Fruit fly (Drosophila melanogaster) whole organism, embryonic: ENCODE results near the gene Ant2.

ENCODE experiments used
- CG10431 ChIP-seq: fragments of 200-800 bp; sonication (Bioruptor generic); optimal IDR thresholded peaks from 3 replicates; lab custom pipeline; 2018; ENCODE audit warnings: missing biosample characterization, mild to moderate bottlenecking, missing genetic modification characterization
- CG11696 ChIP-seq: fragments of 200-800 bp; sonication (Bioruptor generic); IDR thresholded peaks from 2 replicates; pipeline ENCODE4 v1.3.6; 2022; ENCODE audit warnings: missing biosample characterization, missing genetic modification characterization
- CG12071 ChIP-seq: fragments of 200-800 bp; sonication (Bioruptor generic); optimal IDR thresholded peaks from 3 replicates; lab custom pipeline; 2018; ENCODE audit warnings: missing biosample characterization, mild to moderate bottlenecking, missing genetic modification characterization
- CG12155 ChIP-seq: fragments of 200-800 bp; sonication (Bioruptor generic); optimal IDR thresholded peaks from 3 replicates; lab custom pipeline; 2016; ENCODE audit warnings: missing biosample characterization, missing genetic modification characterization
- CG1233 ChIP-seq: fragments of 200-800 bp; sonication (Bioruptor generic); optimal IDR thresholded peaks from 4 replicates; lab custom pipeline; 2018; ENCODE audit warnings: missing biosample characterization, mild to moderate bottlenecking, missing genetic modification characterization
- CG13775 ChIP-seq: fragments of 200-800 bp; sonication (Bioruptor generic); optimal IDR thresholded peaks from 3 replicates; lab custom pipeline; 2017; ENCODE audit warnings: missing biosample characterization, mild to moderate bottlenecking, missing genetic modification characterization
- CG14710 ChIP-seq: fragments of 200-800 bp; sonication (Bioruptor generic); optimal IDR thresholded peaks from 3 replicates; lab custom pipeline; 2019; ENCODE audit warnings: missing biosample characterization, mild to moderate bottlenecking, missing genetic modification characterization, moderate library complexity
- CG14860 ChIP-seq: fragments of 200-800 bp; sonication (Bioruptor generic); IDR thresholded peaks from 3 replicates; pipeline ENCODE4 v1.3.6; 2022; ENCODE audit warnings: missing biosample characterization, missing genetic modification characterization; ENCODE audit not compliant: partially characterized antibody
- CG14965 ChIP-seq: fragments of 200-800 bp; sonication (Bioruptor generic); optimal IDR thresholded peaks from 2 replicates; lab custom pipeline; 2016; ENCODE audit warnings: missing biosample characterization, missing genetic modification characterization, borderline replicate concordance
- CG1529 ChIP-seq: fragments of 200-800 bp; sonication (Bioruptor generic); optimal IDR thresholded peaks from 3 replicates; lab custom pipeline; 2018; ENCODE audit warnings: missing biosample characterization, missing genetic modification characterization
- CG17912 ChIP-seq: fragments of 200-800 bp; sonication (Bioruptor generic); optimal IDR thresholded peaks from 2 replicates; lab custom pipeline; 2018; ENCODE audit warnings: missing biosample characterization, mild to moderate bottlenecking, missing genetic modification characterization
- CG3065 ChIP-seq: fragments of 200-800 bp; sonication (Bioruptor generic); optimal IDR thresholded peaks from 2 replicates; lab custom pipeline; 2016; ENCODE audit warnings: missing biosample characterization, missing genetic modification characterization
- CG31224 ChIP-seq: fragments of 200-800 bp; sonication (Bioruptor generic); IDR thresholded peaks from 2 replicates; pipeline ENCODE4 v1.3.6; 2022; ENCODE audit warnings: missing biosample characterization, missing genetic modification characterization
- CG32767 ChIP-seq: fragments of 200-800 bp; sonication (Bioruptor generic); IDR thresholded peaks from 2 replicates; pipeline ENCODE4 v1.3.6; 2022; ENCODE audit warnings: missing biosample characterization, missing genetic modification characterization
- CG3847 ChIP-seq: fragments of 200-800 bp; sonication (Bioruptor generic); IDR thresholded peaks from 2 replicates; pipeline ENCODE4 v1.3.6; 2022; ENCODE audit warnings: missing biosample characterization, missing genetic modification characterization
- CG4360 ChIP-seq: fragments of 200-800 bp; sonication (Bioruptor generic); IDR thresholded peaks from 2 replicates; pipeline ENCODE4 v1.3.6; 2022; ENCODE audit warnings: missing biosample characterization, missing genetic modification characterization
- CG7556 ChIP-seq: fragments of 200-800 bp; sonication (Bioruptor generic); optimal IDR thresholded peaks from 2 replicates; lab custom pipeline; 2017; ENCODE audit warnings: missing biosample characterization, mild to moderate bottlenecking, missing genetic modification characterization
- CG8944 ChIP-seq: fragments of 200-800 bp; sonication (Bioruptor generic); optimal IDR thresholded peaks from 3 replicates; lab custom pipeline; 2016; ENCODE audit warnings: missing biosample characterization, missing genetic modification characterization
- E2f2 ChIP-seq: fragments of 200-800 bp; sonication (Bioruptor generic); IDR thresholded peaks from 2 replicates; pipeline ENCODE4 v1.3.6; 2022; ENCODE audit warnings: missing biosample characterization, missing genetic modification characterization
- Eip74EF ChIP-seq, 2 experiments: fragments of 200-800 bp in 1 of 2; fragments of >200 bp in 1 of 2; sonication (Bioruptor generic) in 1 of 2; optimal IDR thresholded peaks; 2 replicates each; lab custom pipeline; 2017 to 2019; ENCODE audit warnings: missing biosample characterization in 2 of 2, missing genetic modification characterization in 2 of 2, mild to moderate bottlenecking in 1 of 2, moderate library complexity in 1 of 2
- HHEX ChIP-seq: fragments of 200-800 bp; sonication (Bioruptor generic); optimal IDR thresholded peaks from 3 replicates; lab custom pipeline; 2017; ENCODE audit warnings: missing biosample characterization, mild to moderate bottlenecking, missing genetic modification characterization, missing genetic modification reagents
- Hr3 ChIP-seq: fragments of 200-800 bp; sonication (Bioruptor generic); optimal IDR thresholded peaks from 3 replicates; lab custom pipeline; 2016; ENCODE audit warnings: missing biosample characterization, missing genetic modification characterization
- Jarid2 ChIP-seq: fragments of 200-800 bp; sonication (Bioruptor generic); optimal IDR thresholded peaks from 3 replicates; lab custom pipeline; 2017; ENCODE audit warnings: mild to moderate bottlenecking, missing biosample characterization, missing genetic modification reagents, missing genetic modification characterization
- Poxn ChIP-seq: fragments of 200-800 bp; sonication (Bioruptor generic); IDR thresholded peaks from 2 replicates; pipeline ENCODE4 v1.3.6; 2022; ENCODE audit warnings: missing biosample characterization, missing genetic modification characterization
- YL-1 ChIP-seq: fragments of 200-800 bp; sonication (Bioruptor generic); optimal IDR thresholded peaks from 3 replicates; lab custom pipeline; 2017; ENCODE audit warnings: missing biosample characterization, mild to moderate bottlenecking, missing genetic modification characterization
- aop ChIP-seq: fragments of 200-800 bp; sonication (Bioruptor generic); IDR thresholded peaks from 2 replicates; pipeline ENCODE4 v1.3.6; 2022; ENCODE audit warnings: missing biosample characterization, missing genetic modification characterization
- ara ChIP-seq: fragments of 200-800 bp; sonication (Bioruptor generic); IDR thresholded peaks from 2 replicates; pipeline ENCODE4 v1.3.6; 2022; ENCODE audit warnings: missing biosample characterization, missing genetic modification characterization
- ash1 ChIP-seq: fragments of 200-800 bp; sonication (Bioruptor generic); optimal IDR thresholded peaks from 2 replicates; lab custom pipeline; 2018; ENCODE audit warnings: missing biosample characterization, mild to moderate bottlenecking, missing genetic modification characterization
- cas ChIP-seq: fragments of 200-800 bp; sonication (Bioruptor generic); IDR thresholded peaks from 2 replicates; pipeline ENCODE4 v1.3.6; 2022; ENCODE audit warnings: missing biosample characterization, missing genetic modification characterization
- dati ChIP-seq: fragments of 200-800 bp; sonication (Bioruptor generic); IDR thresholded peaks from 2 replicates; pipeline ENCODE4 v1.3.6; 2022; ENCODE audit warnings: missing biosample characterization, missing genetic modification characterization
- dmrt99B ChIP-seq: fragments of 200-800 bp; sonication (Bioruptor generic); optimal IDR thresholded peaks from 2 replicates; lab custom pipeline; 2018; ENCODE audit warnings: missing biosample characterization, mild to moderate bottlenecking, missing genetic modification characterization, moderate library complexity
- emc ChIP-seq: fragments of 200-800 bp; sonication (Bioruptor generic); optimal IDR thresholded peaks from 2 replicates; lab custom pipeline; 2016; ENCODE audit warnings: missing biosample characterization, missing genetic modification characterization
- gce ChIP-seq: fragments of 200-800 bp; sonication (Bioruptor generic); IDR thresholded peaks from 3 replicates; pipeline ENCODE4 v1.3.6; 2022; ENCODE audit warnings: missing biosample characterization, missing genetic modification characterization
- lab ChIP-seq: fragments of 200-800 bp; sonication (Bioruptor generic); optimal IDR thresholded peaks from 3 replicates; lab custom pipeline; 2017; ENCODE audit warnings: missing biosample characterization, missing genetic modification characterization, mild to moderate bottlenecking, moderate library complexity, missing genetic modification reagents
- lbe ChIP-seq: fragments of 200-800 bp; sonication (Bioruptor generic); optimal IDR thresholded peaks from 2 replicates; lab custom pipeline; 2016; ENCODE audit warnings: missing biosample characterization, mild to moderate bottlenecking, missing genetic modification characterization
- lola ChIP-seq, 3 experiments: fragments of >200 bp in 2 of 3; fragments of 200-800 bp in 1 of 3; sonication (Bioruptor generic) in 1 of 3; optimal IDR thresholded peaks; 2 replicates each; lab custom pipeline; 2017 to 2019; ENCODE audit warnings: missing biosample characterization in 3 of 3, missing genetic modification characterization in 3 of 3, mild to moderate bottlenecking in 1 of 3, moderate library complexity in 1 of 3
- nom ChIP-seq: fragments of 200-800 bp; sonication (Bioruptor generic); optimal IDR thresholded peaks from 2 replicates; lab custom pipeline; 2017; ENCODE audit warnings: missing biosample characterization, missing genetic modification characterization, mild to moderate bottlenecking, moderate library complexity, missing genetic modification reagents
- pita ChIP-seq: fragments of 200-800 bp; sonication (Bioruptor generic); optimal IDR thresholded peaks from 2 replicates; lab custom pipeline; 2017; ENCODE audit warnings: missing biosample characterization, mild to moderate bottlenecking, missing genetic modification characterization
- sens ChIP-seq: fragments of 200-800 bp; sonication (Bioruptor generic); peaks from one replicate; lab custom pipeline; 2016; ENCODE audit warnings: missing biosample characterization, missing genetic modification characterization
- seq ChIP-seq: fragments of 200-800 bp; sonication (Bioruptor generic); IDR thresholded peaks from 2 replicates; pipeline ENCODE4 v1.3.6; 2022; ENCODE audit warnings: missing biosample characterization, missing genetic modification characterization
- sim ChIP-seq: fragments of 200-800 bp; sonication (Bioruptor generic); IDR thresholded peaks from 2 replicates; pipeline ENCODE4 v1.3.6; 2022; ENCODE audit warnings: missing biosample characterization, missing genetic modification characterization
- slp2 ChIP-seq: fragments of 200-800 bp; sonication (Bioruptor generic); optimal IDR thresholded peaks from 2 replicates; lab custom pipeline; 2016; ENCODE audit warnings: missing biosample characterization, missing genetic modification characterization
- sna ChIP-seq: fragments of 200-800 bp; sonication (Bioruptor generic); IDR thresholded peaks from 2 replicates; pipeline ENCODE4 v1.3.6; 2022; ENCODE audit warnings: missing biosample characterization, missing genetic modification characterization; ENCODE audit not compliant: partially characterized antibody
- tio ChIP-seq: fragments of 200-800 bp; sonication (Bioruptor generic); optimal IDR thresholded peaks from 2 replicates; lab custom pipeline; 2017; ENCODE audit warnings: missing biosample characterization, missing genetic modification characterization, inconsistent platforms
- tll ChIP-seq, 2 experiments: fragments of 200-800 bp in 1 of 2; fragments of >200 bp in 1 of 2; sonication (Bioruptor generic) in 1 of 2; optimal IDR thresholded peaks; 2 replicates each; lab custom pipeline; 2017 to 2019; ENCODE audit warnings: missing biosample characterization in 2 of 2, missing genetic modification characterization in 2 of 2, mild to moderate bottlenecking in 1 of 2, moderate library complexity in 1 of 2
- wdn ChIP-seq: fragments of 200-800 bp; sonication (Bioruptor generic); IDR thresholded peaks from 2 replicates; pipeline ENCODE4 v1.3.6; 2022; ENCODE audit warnings: missing biosample characterization, missing genetic modification characterization
- wek ChIP-seq: fragments of 200-800 bp; sonication (Bioruptor generic); optimal IDR thresholded peaks from 3 replicates; lab custom pipeline; 2018; ENCODE audit warnings: missing biosample characterization, mild to moderate bottlenecking, missing genetic modification characterization, moderate library complexity

Gene Ant2

DNA sequence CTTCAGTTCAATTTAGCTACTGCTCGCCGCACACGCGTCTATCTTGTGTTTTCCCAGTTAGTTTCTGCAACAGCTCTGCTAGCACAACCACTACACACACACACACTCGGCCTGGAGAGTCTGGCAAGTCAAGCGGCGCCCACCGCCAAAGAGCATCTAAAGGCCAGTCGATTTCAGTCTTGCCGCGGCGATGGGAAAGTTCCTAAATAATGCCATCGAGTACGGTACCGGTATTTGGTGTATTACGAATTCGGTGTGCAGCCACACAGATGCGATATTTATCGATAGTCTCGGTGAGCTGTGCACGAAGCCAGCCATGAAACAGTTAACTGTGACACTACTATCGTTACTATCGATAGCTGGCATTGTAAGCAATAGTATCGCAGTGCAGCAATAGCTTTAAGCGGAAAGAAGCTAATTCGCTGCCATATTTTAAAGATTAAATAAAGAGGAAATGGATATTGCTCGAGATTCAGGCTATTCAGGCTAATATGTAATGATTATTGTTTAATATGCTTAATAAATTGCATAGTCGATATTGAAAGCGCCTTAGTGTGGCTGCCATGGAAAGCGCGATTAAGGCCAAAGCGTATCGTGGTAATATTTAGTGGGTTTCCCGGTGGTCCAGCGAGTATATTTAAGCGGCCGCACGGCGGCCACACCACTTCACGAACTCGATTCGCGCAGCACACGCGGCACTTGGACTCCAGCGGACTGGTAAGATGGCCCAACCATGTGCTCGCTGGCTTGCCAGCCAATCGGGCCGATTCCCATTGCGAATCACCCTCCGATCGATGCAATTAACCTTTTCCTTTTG, 41.7 kb downstream of the Ant2 start, which contains the start of gene stx (continued):
- TF ChIP-seq YL-1 (GFP tag; lab: Kevin White, UChicago) (peak; percentile 49), E2f2 (GFP tag; lab: Robert Waterston, UW) (peak; percentile 48; the same call in 1 of the 2 replicates), lbe (peak; percentile 8), lola (GFP tag; optimal IDR thresholded peaks at IDR 0.05; lab: Kevin White, UChicago) (peak in 1 of 3 experiments; percentile 18), tio (GFP tag; lab: Kevin White, UChicago) (no peak), CG13775 (GFP tag; lab: Kevin White, UChicago) (peak; percentile 5), CG14860 (peak; percentile 98), CG7556 (no peak), CG1233 (no peak), ash1 (GFP tag; lab: Kevin White, UChicago) (no peak), Hr3 (GFP tag; lab: Kevin White, UChicago) (no peak), seq (GFP tag; lab: Robert Waterston, UW) (no peak), gce (peak; percentile 60; the same call in 2 of the 3 replicates), pita (GFP tag; lab: Kevin White, UChicago) (no peak), CG4360 (GFP tag; lab: Robert Waterston, UW) (peak; percentile 47; the same call in 1 of the 2 replicates), tll (GFP tag; optimal IDR thresholded peaks at IDR 0.05; lab: Kevin White, UChicago) (no peak), lab (GFP tag; lab: Kevin White, UChicago) (peak; percentile 65), nom (GFP tag; lab: Kevin White, UChicago) (peak; percentile 74), CG17912 (GFP tag; lab: Kevin White, UChicago) (peak; percentile 24), slp2 (GFP tag; lab: Kevin White, UChicago) (no peak), wek (GFP tag; lab: Kevin White, UChicago) (peak; percentile 69), wdn (GFP tag; lab: Robert Waterston, UW) (peak; percentile 35; the same call in 1 of the 2 replicates), CG31224 (GFP tag; lab: Robert Waterston, UW) (0 out of 2 replicates have a peak, but pooled peaks have one; percentile 16), CG10431 (GFP tag; lab: Kevin White, UChicago) (peak; percentile 28), dmrt99B (tag; lab: Kevin White, UChicago) (peak; percentile 11), HHEX (peak; percentile 45), sim (GFP tag; lab: Robert Waterston, UW) (peak; percentile 57; the same call in 1 of the 2 replicates), CG32767 (0 out of 2 replicates have a peak, but pooled peaks have one; percentile 35), CG3847 (GFP tag; lab: Robert Waterston, UW) (peak; percentile 35; the same call in 1 of the 2 replicates), Jarid2 (GFP tag; lab: Kevin White, UChicago) (peak; percentile 94), CG3065 (GFP tag; lab: Kevin White, UChicago) (no peak), CG11696 (GFP tag; lab: Robert Waterston, UW) (0 out of 2 replicates have a peak, but pooled peaks have one; percentile 33), cas (GFP tag; lab: Robert Waterston, UW) (0 out of 2 replicates have a peak, but pooled peaks have one; percentile 21), aop (GFP tag; lab: Robert Waterston, UW) (0 out of 2 replicates have a peak, but pooled peaks have one; percentile 29), dati (GFP tag; lab: Robert Waterston, UW) (no peak), CG14965 (GFP tag; lab: Kevin White, UChicago) (no peak), emc (GFP tag; lab: Kevin White, UChicago) (no peak), CG12071 (GFP tag; lab: Kevin White, UChicago) (peak; percentile 47), sna (GFP tag; lab: Robert Waterston, UW) (peak; percentile 98), Eip74EF (GFP tag; optimal IDR thresholded peaks at IDR 0.05; lab: Kevin White, UChicago) (no peak), CG1529 (GFP tag; lab: Kevin White, UChicago) (peak; percentile 23), Poxn (GFP tag; lab: Robert Waterston, UW) (no peak), CG12155 (GFP tag; lab: Kevin White, UChicago) (peak; percentile 22), ara (GFP tag; lab: Robert Waterston, UW) (no peak), CG14710 (tag; lab: Kevin White, UChicago) (peak; percentile 71), CG8944 (GFP tag; lab: Kevin White, UChicago) (no peak), sens (GFP tag; lab: Kevin White, UChicago) (peak; percentile 64)
